Worm (Caenorhabditis elegans) whole organism, L2 larva: ENCODE data around the gene hlh-29.

Experiments
- F13H6.1 ChIP-seq: sonication (generic microtip); optimal IDR thresholded peaks from 2 replicates; lab custom pipeline; 2016; ENCODE audit warnings: missing genetic modification characterization, missing compliant biosample characterization
- R02D3.7 ChIP-seq: fragments of 150-350 bp; optimal IDR thresholded peaks from 2 replicates; lab custom pipeline; 2014; ENCODE audit warnings: missing biosample characterization, missing genetic modification characterization
- ZK546.5 ChIP-seq: sonication (generic microtip); optimal IDR thresholded peaks from 2 replicates; lab custom pipeline; 2017; ENCODE audit warnings: missing biosample characterization, missing genetic modification characterization
- aly-2 ChIP-seq: fragments of 150-350 bp; optimal IDR thresholded peaks from 2 replicates; lab custom pipeline; 2014; ENCODE audit warnings: missing biosample characterization, missing genetic modification characterization
- ama-1 ChIP-seq: fragments of 150-350 bp; optimal IDR thresholded peaks from 2 replicates; lab custom pipeline; 2018; ENCODE audit warnings: inconsistent platforms
- blmp-1 ChIP-seq: sonication (generic microtip); optimal IDR thresholded peaks from 2 replicates; lab custom pipeline; 2017; ENCODE audit warnings: missing genetic modification characterization, mild to moderate bottlenecking, missing compliant biosample characterization, antibody characterized with exemption, moderate library complexity; ENCODE audit not compliant: insufficient read depth
- ceh-16 ChIP-seq: fragments of 150-350 bp; optimal IDR thresholded peaks from 2 replicates; lab custom pipeline; 2014; ENCODE audit warnings: missing biosample characterization, missing genetic modification characterization
- crh-2 ChIP-seq: sonication (generic microtip); optimal IDR thresholded peaks from 2 replicates; lab custom pipeline; 2017; ENCODE audit warnings: missing biosample characterization, missing genetic modification characterization
- dmd-4 ChIP-seq: sonication (generic microtip); optimal IDR thresholded peaks from 2 replicates; lab custom pipeline; 2017; ENCODE audit warnings: missing biosample characterization, missing genetic modification characterization
- egl-27 ChIP-seq: sonication (generic microtip); optimal IDR thresholded peaks from 3 replicates; lab custom pipeline; 2017; ENCODE audit warnings: missing biosample characterization, missing genetic modification reagents, missing genetic modification characterization
- elt-1 ChIP-seq: fragments of 150-350 bp; optimal IDR thresholded peaks from 2 replicates; lab custom pipeline; 2014; ENCODE audit warnings: missing biosample characterization, missing genetic modification characterization
- elt-3 ChIP-seq: sonication (generic microtip); optimal IDR thresholded peaks from 2 replicates; lab custom pipeline; 2017; ENCODE audit warnings: missing biosample characterization, missing genetic modification characterization
- fos-1 ChIP-seq: fragments of 150-350 bp; optimal IDR thresholded peaks from 2 replicates; lab custom pipeline; 2014; ENCODE audit warnings: missing biosample characterization, missing genetic modification characterization
- gmeb-1 ChIP-seq: fragments of 150-350 bp; optimal IDR thresholded peaks from 2 replicates; lab custom pipeline; 2014; ENCODE audit warnings: missing biosample characterization, missing genetic modification characterization
- lin-11 ChIP-seq: fragments of 150-350 bp; sonication (generic microtip); optimal IDR thresholded peaks from 2 replicates; lab custom pipeline; 2014; ENCODE audit warnings: missing biosample characterization, missing genetic modification characterization, inconsistent platforms, mixed read lengths
- lin-39 ChIP-seq: fragments of 150-350 bp; optimal IDR thresholded peaks from 2 replicates; lab custom pipeline; 2014; ENCODE audit warnings: missing biosample characterization, missing genetic modification reagents, missing genetic modification characterization
- lsy-2 ChIP-seq, 2 experiments: fragments of 150-350 bp in 1 of 2; sonication (generic microtip) in 1 of 2; optimal IDR thresholded peaks; 2 replicates each; lab custom pipeline; 2014 to 2017; ENCODE audit warnings: missing biosample characterization in 2 of 2, missing genetic modification characterization in 2 of 2
- mab-5 ChIP-seq: fragments of 150-350 bp; optimal IDR thresholded peaks from 2 replicates; lab custom pipeline; 2014; ENCODE audit warnings: missing biosample characterization, missing genetic modification characterization
- mbf-1 ChIP-seq: sonication (generic microtip); optimal IDR thresholded peaks from 2 replicates; lab custom pipeline; 2017; ENCODE audit warnings: missing biosample characterization, missing genetic modification characterization
- mdl-1 ChIP-seq, 2 experiments: fragments of 150-350 bp in 1 of 2; sonication (generic microtip) in 1 of 2; optimal IDR thresholded peaks; 2 replicates each; lab custom pipeline; 2017; ENCODE audit warnings: missing biosample characterization in 2 of 2, missing genetic modification characterization in 2 of 2
- nhr-10 ChIP-seq: sonication (generic microtip); optimal IDR thresholded peaks from 2 replicates; lab custom pipeline; 2017; ENCODE audit warnings: missing biosample characterization, missing genetic modification characterization
- nhr-11 ChIP-seq: fragments of 150-350 bp; optimal IDR thresholded peaks from 2 replicates; lab custom pipeline; 2014; ENCODE audit warnings: missing biosample characterization, missing genetic modification characterization
- nhr-12 ChIP-seq: fragments of 150-350 bp; optimal IDR thresholded peaks from 2 replicates; lab custom pipeline; 2014; ENCODE audit warnings: missing biosample characterization, missing genetic modification characterization
- nhr-129 ChIP-seq: fragments of 150-350 bp; optimal IDR thresholded peaks from 2 replicates; lab custom pipeline; 2014; ENCODE audit warnings: missing biosample characterization, missing genetic modification characterization
- nhr-21 ChIP-seq: fragments of 150-350 bp; optimal IDR thresholded peaks from 2 replicates; lab custom pipeline; 2014; ENCODE audit warnings: missing biosample characterization, missing genetic modification characterization
- nhr-23 ChIP-seq: fragments of 150-350 bp; optimal IDR thresholded peaks from 2 replicates; lab custom pipeline; 2014; ENCODE audit warnings: missing biosample characterization, missing genetic modification reagents, missing genetic modification characterization
- nhr-25 ChIP-seq: fragments of 150-350 bp; sonication (generic microtip); optimal IDR thresholded peaks from 3 replicates; lab custom pipeline; 2014; ENCODE audit warnings: missing biosample characterization, missing genetic modification characterization
- nhr-6 ChIP-seq: fragments of 150-350 bp; optimal IDR thresholded peaks from 2 replicates; lab custom pipeline; 2014; ENCODE audit warnings: missing biosample characterization, missing genetic modification characterization
- nhr-77 ChIP-seq: fragments of 150-350 bp; optimal IDR thresholded peaks from 2 replicates; lab custom pipeline; 2014; ENCODE audit warnings: missing biosample characterization, missing genetic modification characterization
- peb-1 ChIP-seq: fragments of 150-350 bp; optimal IDR thresholded peaks from 2 replicates; lab custom pipeline; 2014; ENCODE audit warnings: missing biosample characterization, missing genetic modification characterization
- sma-3 ChIP-seq: sonication (generic microtip); optimal IDR thresholded peaks from 2 replicates; lab custom pipeline; 2016; ENCODE audit warnings: missing genetic modification reagents, missing genetic modification characterization, missing compliant biosample characterization
- sma-9 ChIP-seq, 2 experiments: fragments of 150-350 bp in 1 of 2; sonication (generic microtip) in 1 of 2; optimal IDR thresholded peaks; 2 replicates each; lab custom pipeline; 2014 to 2016; ENCODE audit warnings: missing genetic modification characterization in 2 of 2, mild to moderate bottlenecking in 1 of 2, missing biosample characterization in 1 of 2, missing compliant biosample characterization in 1 of 2, missing genetic modification reagents in 1 of 2, moderate library complexity in 1 of 2
- snpc-4 ChIP-seq: fragments of 150-350 bp; optimal IDR thresholded peaks from 2 replicates; lab custom pipeline; 2014; ENCODE audit warnings: missing biosample characterization, missing genetic modification characterization
- unc-55 ChIP-seq: fragments of 150-350 bp; sonication (generic microtip); optimal IDR thresholded peaks from 3 replicates; lab custom pipeline; 2014; ENCODE audit warnings: missing biosample characterization, missing genetic modification reagents, missing genetic modification characterization
- unc-62 ChIP-seq: fragments of 150-350 bp; optimal IDR thresholded peaks from 2 replicates; lab custom pipeline; 2014; ENCODE audit warnings: missing biosample characterization, missing genetic modification reagents, missing genetic modification characterization
- zag-1 ChIP-seq: fragments of 150-350 bp; optimal IDR thresholded peaks from 2 replicates; lab custom pipeline; 2014; ENCODE audit warnings: missing biosample characterization, missing genetic modification characterization
- ztf-1 ChIP-seq: fragments of 200-800 bp; sonication (Bioruptor generic); conservative IDR thresholded peaks from 2 replicates; pipeline ENCODE4 v1.3.6; 2022; ENCODE audit warnings: missing genetic modification characterization, missing compliant biosample characterization
- ztf-11 ChIP-seq: sonication (generic microtip); optimal IDR thresholded peaks from 2 replicates; lab custom pipeline; 2017; ENCODE audit warnings: missing biosample characterization, missing genetic modification characterization

Gene hlh-29

DNA sequence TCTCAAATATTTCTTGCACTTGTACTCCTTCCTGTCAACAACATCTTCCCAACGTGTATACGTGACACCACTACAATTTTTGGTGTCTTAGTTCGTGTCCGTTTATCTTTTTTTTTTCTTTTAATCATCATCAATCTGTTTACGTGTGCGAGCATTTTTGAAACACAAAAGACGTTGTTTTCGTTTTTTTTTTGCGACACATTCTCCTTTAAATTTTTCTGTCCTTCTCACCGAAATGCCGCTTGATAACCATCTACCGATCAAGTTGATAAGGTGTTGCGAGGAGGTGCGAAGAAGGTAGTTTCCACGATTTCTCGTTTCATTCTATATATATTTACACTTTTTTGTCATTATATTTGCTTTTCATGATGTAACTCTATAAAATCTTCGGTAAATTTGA lies 37.9 kb downstream of the hlh-29 start:
- no peak for TF ChIP-seq gmeb-1 (tag; lab: Kevin White, UChicago)
- TF ChIP-seq nhr-129, result no peak
- peak; percentile 31 for TF ChIP-seq crh-2 (tag; lab: Kevin White, UChicago)
- peak; percentile 37 for TF ChIP-seq fos-1
- TF ChIP-seq sma-9 (GFP tag; optimal IDR thresholded peaks at IDR 0.05; lab: Kevin White, UChicago), result peak; percentile 20
- no peak for TF ChIP-seq sma-9 (tag; optimal IDR thresholded peaks at IDR 0.05; lab: Kevin White, UChicago)
- TF ChIP-seq nhr-25 (tag; lab: Kevin White, UChicago), result peak; percentile 29
- TF ChIP-seq elt-1 (tag; lab: Kevin White, UChicago), result peak; percentile 1
- TF ChIP-seq, all 48 proteins: peak for 5

DNA sequence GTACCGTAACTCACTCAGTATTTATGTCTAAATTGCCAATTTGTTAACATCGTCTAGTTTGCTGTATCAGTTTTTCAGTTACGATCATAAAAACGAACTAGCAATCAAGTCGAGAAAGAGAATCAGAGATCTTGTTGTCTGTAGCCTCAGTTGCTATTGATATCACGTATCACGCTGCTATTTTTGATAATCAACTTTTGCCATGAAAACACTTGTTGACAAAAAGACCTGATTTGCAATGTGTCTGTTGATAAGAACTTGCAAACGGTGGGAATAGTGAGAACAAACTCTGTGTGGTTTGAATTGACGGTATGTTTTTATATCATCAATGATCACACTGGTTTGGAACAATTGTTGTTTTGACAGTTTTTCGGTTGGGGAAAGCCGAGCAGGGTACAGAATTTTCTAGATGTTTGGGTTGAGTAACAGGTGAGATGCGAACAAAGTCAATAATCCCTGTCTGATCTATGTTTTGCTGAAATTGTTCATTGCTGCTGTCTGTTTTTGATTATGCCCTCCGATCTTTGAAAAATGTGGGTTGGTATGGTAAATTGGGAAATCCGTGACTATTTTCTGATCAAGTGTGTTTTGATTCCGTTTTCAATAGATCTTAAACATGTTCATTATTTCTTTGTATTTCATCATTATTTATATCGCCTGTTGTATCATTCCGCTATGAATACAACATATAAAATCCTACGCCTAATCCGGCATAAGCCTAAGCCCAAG lies 39.2 kb downstream of the hlh-29 start:
- TF ChIP-seq zag-1 (tag; lab: Kevin White, UChicago), result no peak
- TF ChIP-seq ama-1 (lab: Kevin White, UChicago), result no peak
- no peak for TF ChIP-seq nhr-11
- no peak for TF ChIP-seq ZK546.5 (tag; lab: Kevin White, UChicago)
- no peak for TF ChIP-seq nhr-77 (tag; lab: Kevin White, UChicago)
- TF ChIP-seq R02D3.7 (tag; lab: Kevin White, UChicago), result no peak
- no peak for TF ChIP-seq ztf-1 (GFP tag; lab: Robert Waterston, UW)
- TF ChIP-seq elt-1 (tag; lab: Kevin White, UChicago), result no peak
- peak; percentile 56 for TF ChIP-seq crh-2 (tag; lab: Kevin White, UChicago)
- TF ChIP-seq sma-9 (GFP tag; optimal IDR thresholded peaks at IDR 0.05; lab: Kevin White, UChicago), result peak; percentile 79
- no peak for TF ChIP-seq sma-9 (tag; optimal IDR thresholded peaks at IDR 0.05; lab: Kevin White, UChicago)
- TF ChIP-seq elt-3, result no peak
- TF ChIP-seq nhr-6 (tag; lab: Kevin White, UChicago), result peak; percentile 8
- peak; percentile 54 for TF ChIP-seq fos-1
- TF ChIP-seq aly-2 (tag; lab: Kevin White, UChicago), result no peak
- TF ChIP-seq unc-62 (GFP tag; lab: Kevin White, UChicago), result no peak
- no peak for TF ChIP-seq nhr-10 (tag; lab: Kevin White, UChicago)
- no peak for TF ChIP-seq nhr-23
- TF ChIP-seq ceh-16 (tag; lab: Kevin White, UChicago), result no peak
- peak; percentile 41 for TF ChIP-seq nhr-25 (tag; lab: Kevin White, UChicago)
- no peak for TF ChIP-seq unc-55
- no peak for TF ChIP-seq nhr-12 (tag; lab: Kevin White, UChicago)
- TF ChIP-seq blmp-1 (tag; lab: Kevin White, UChicago), result no peak
- no peak for TF ChIP-seq nhr-129
- TF ChIP-seq peb-1 (tag; lab: Kevin White, UChicago), result no peak
- TF ChIP-seq sma-3 (GFP tag; lab: Kevin White, UChicago), result peak; percentile 2
- TF ChIP-seq lsy-2 (tag; optimal IDR thresholded peaks at IDR 0.05; lab: Kevin White, UChicago), result no peak
- TF ChIP-seq mdl-1 (tag; optimal IDR thresholded peaks at IDR 0.05; lab: Kevin White, UChicago), result peak in 1 of 2 experiments; percentile 1

DNA sequence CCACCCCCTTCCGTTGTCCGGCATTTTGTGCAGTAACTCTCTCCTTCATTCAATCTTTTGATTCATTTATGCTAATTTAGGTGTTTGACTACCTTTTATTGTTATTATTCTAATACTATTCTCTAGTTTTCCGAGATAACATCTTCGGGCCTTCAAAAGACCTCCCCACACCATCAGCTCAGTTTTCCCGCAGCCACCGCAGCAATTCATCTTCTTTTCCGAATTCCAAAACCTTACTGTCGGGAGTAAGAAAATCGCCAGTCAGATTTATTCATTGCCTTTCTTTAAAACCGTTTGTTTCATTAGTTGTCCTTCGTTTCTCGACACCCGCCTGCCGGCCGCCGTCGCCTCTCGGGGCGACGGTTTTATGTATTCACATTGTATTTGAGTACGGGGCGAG lies 40.3 kb downstream of the hlh-29 start:
- TF ChIP-seq egl-27 (tag; lab: Kevin White, UChicago), result no peak
- TF ChIP-seq R02D3.7 (tag; lab: Kevin White, UChicago), result no peak
- no peak for TF ChIP-seq unc-62 (GFP tag; lab: Kevin White, UChicago)
- no peak for TF ChIP-seq snpc-4 (tag; lab: Kevin White, UChicago)
- no peak for TF ChIP-seq zag-1 (tag; lab: Kevin White, UChicago)
- no peak for TF ChIP-seq dmd-4 (tag; lab: Kevin White, UChicago)
- TF ChIP-seq F13H6.1, result no peak
- no peak for TF ChIP-seq peb-1 (tag; lab: Kevin White, UChicago)
- no peak for TF ChIP-seq mbf-1 (tag; lab: Kevin White, UChicago)
- no peak for TF ChIP-seq lin-39 (tag; lab: Kevin White, UChicago)
- TF ChIP-seq lin-11 (tag; lab: Kevin White, UChicago), result no peak
- no peak for TF ChIP-seq ztf-11 (tag; lab: Kevin White, UChicago)
- TF ChIP-seq ceh-16 (tag; lab: Kevin White, UChicago), result no peak
- no peak for TF ChIP-seq gmeb-1 (tag; lab: Kevin White, UChicago)
- TF ChIP-seq sma-9 (GFP tag; optimal IDR thresholded peaks at IDR 0.05; lab: Kevin White, UChicago), result no peak
- no peak for TF ChIP-seq sma-9 (tag; optimal IDR thresholded peaks at IDR 0.05; lab: Kevin White, UChicago)
- TF ChIP-seq nhr-25 (tag; lab: Kevin White, UChicago), result no peak
- no peak for TF ChIP-seq ztf-1 (GFP tag; lab: Robert Waterston, UW)
- TF ChIP-seq nhr-21 (tag; lab: Kevin White, UChicago), result no peak
- no peak for TF ChIP-seq mab-5 (tag; lab: Kevin White, UChicago)
- TF ChIP-seq nhr-12 (tag; lab: Kevin White, UChicago), result no peak
